Worm (Caenorhabditis elegans) whole organism, early embryonic: Measurements from ENCODE around the gene dpy-28.

Experiments used
- B0310.2 ChIP-seq: sonication (generic microtip); optimal IDR thresholded peaks from 2 replicates; lab custom pipeline; 2016; ENCODE audit warnings: mild to moderate bottlenecking, missing genetic modification characterization, missing compliant biosample characterization
- F13C5.2 ChIP-seq: sonication (generic microtip); optimal IDR thresholded peaks from 2 replicates; lab custom pipeline; 2017; ENCODE audit warnings: mild to moderate bottlenecking, missing genetic modification characterization, inconsistent platforms, missing compliant biosample characterization
- aly-1 ChIP-seq: sonication (generic microtip); optimal IDR thresholded peaks from 2 replicates; lab custom pipeline; 2016; ENCODE audit warnings: missing genetic modification characterization, missing compliant biosample characterization
- ama-1 ChIP-seq: fragments of 150-350 bp; optimal IDR thresholded peaks from 2 replicates; lab custom pipeline; 2014
- ceh-13 ChIP-seq: fragments of 200-800 bp; sonication (Bioruptor generic); optimal IDR thresholded peaks from 2 replicates; lab custom pipeline; 2018; ENCODE audit warnings: mild to moderate bottlenecking, missing genetic modification characterization, missing compliant biosample characterization
- ceh-36 ChIP-seq: sonication (generic microtip); optimal IDR thresholded peaks from 2 replicates; lab custom pipeline; 2016; ENCODE audit warnings: missing genetic modification characterization, inconsistent platforms, missing compliant biosample characterization
- ets-7 ChIP-seq: sonication (generic microtip); optimal IDR thresholded peaks from 2 replicates; lab custom pipeline; 2016; ENCODE audit warnings: missing genotype, missing genetic modification characterization, missing compliant biosample characterization
- flt-1 ChIP-seq: fragments of 200-800 bp; sonication (Bioruptor generic); IDR thresholded peaks from 2 replicates; pipeline ENCODE4 v1.3.6; 2022; ENCODE audit warnings: missing genetic modification characterization, missing compliant biosample characterization
- hmbx-1 ChIP-seq: sonication (generic microtip); optimal IDR thresholded peaks from 2 replicates; lab custom pipeline; 2016; ENCODE audit warnings: mild to moderate bottlenecking, missing genetic modification characterization, missing compliant biosample characterization
- hmg-4 ChIP-seq: fragments of 200-800 bp; sonication (Bioruptor generic); optimal IDR thresholded peaks from 2 replicates; lab custom pipeline; 2018; ENCODE audit warnings: mild to moderate bottlenecking, missing genetic modification characterization, missing compliant biosample characterization
- hnd-1 ChIP-seq: sonication (generic microtip); optimal IDR thresholded peaks from 2 replicates; lab custom pipeline; 2016; ENCODE audit warnings: missing genetic modification characterization, missing compliant biosample characterization
- pes-1 ChIP-seq: fragments of 200-800 bp; sonication (Bioruptor generic); IDR thresholded peaks from 2 replicates; pipeline ENCODE4 v1.3.6; 2022; ENCODE audit warnings: missing genetic modification reagents, missing genetic modification characterization, missing compliant biosample characterization
- scrt-1 ChIP-seq: fragments of 200-800 bp; sonication (Bioruptor generic); IDR thresholded peaks from 2 replicates; pipeline ENCODE4 v1.3.6; 2022; ENCODE audit warnings: missing genetic modification characterization, missing compliant biosample characterization
- sea-1 ChIP-seq: fragments of 200-800 bp; sonication (Bioruptor generic); conservative IDR thresholded peaks from 2 replicates; pipeline ENCODE4 v1.3.6; 2022; ENCODE audit warnings: missing genetic modification characterization, missing compliant biosample characterization
- tbx-11 ChIP-seq: fragments of 200-800 bp; sonication (Bioruptor generic); IDR thresholded peaks from 2 replicates; pipeline ENCODE4 v1.3.6; 2022; ENCODE audit warnings: missing genetic modification characterization, missing compliant biosample characterization
- tbx-37 ChIP-seq: fragments of 200-800 bp; sonication (Bioruptor generic); conservative IDR thresholded peaks from 2 replicates; pipeline ENCODE4 v1.3.6; 2022; ENCODE audit warnings: missing genetic modification reagents, missing genetic modification characterization, missing compliant biosample characterization
- tra-4 ChIP-seq: sonication (generic microtip); optimal IDR thresholded peaks from 2 replicates; lab custom pipeline; 2017; ENCODE audit warnings: missing genetic modification characterization, missing compliant biosample characterization

dpy-28 gene

ce11 chrIII:10757540-10757939 lies 5.4 kb upstream of the dpy-28 start, which contains the start of gene rnf-113:
Gene rnf-113, minus strand, starts transcription at chrIII:10757640.
- TF ChIP-seq F13C5.2 (no peak), sea-1 (GFP tag; lab: Robert Waterston, UW) (no peak), hmg-4 (GFP tag; lab: Kevin White, UChicago) (no peak), ama-1 (no peak), tbx-37 (GFP tag; lab: Robert Waterston, UW) (no peak), ceh-36 (tag; lab: Kevin White, UChicago) (no peak), hnd-1 (no peak), flt-1 (GFP tag; lab: Robert Waterston, UW) (no peak), aly-1 (tag; lab: Kevin White, UChicago) (no peak), ceh-13 (GFP tag; lab: Kevin White, UChicago) (no peak), ets-7 (no peak), pes-1 (GFP tag; lab: Robert Waterston, UW) (no peak), tbx-11 (GFP tag; lab: Robert Waterston, UW) (no peak)

ce11 chrIII:10758422-10758821 lies 4.5 kb upstream of the dpy-28 start, which contains the start of gene K01G5.10:
Gene K01G5.10, minus strand, starts transcription at chrIII:10758522.
- TF ChIP-seq pes-1 (GFP tag; lab: Robert Waterston, UW) (no peak), ama-1 (no peak), ceh-36 (tag; lab: Kevin White, UChicago) (no peak), hmbx-1 (tag; lab: Kevin White, UChicago) (no peak), tbx-11 (GFP tag; lab: Robert Waterston, UW) (no peak), F13C5.2 (no peak), ets-7 (no peak)

- peak; percentile 67 for TF ChIP-seq B0310.2 (tag; lab: Kevin White, UChicago)
- peak; percentile 66 for TF ChIP-seq ceh-13 (GFP tag; lab: Kevin White, UChicago)
- TF ChIP-seq ama-1, result no peak
- peak; percentile 89 for TF ChIP-seq tbx-37 (GFP tag; lab: Robert Waterston, UW)
- peak; percentile 85 for TF ChIP-seq scrt-1 (GFP tag; lab: Robert Waterston, UW)
- TF ChIP-seq ets-7, result peak; percentile 85
- TF ChIP-seq flt-1 (GFP tag; lab: Robert Waterston, UW), result peak; percentile 93
- TF ChIP-seq hmbx-1 (tag; lab: Kevin White, UChicago), result peak; percentile 75
- peak; percentile 81 for TF ChIP-seq ceh-36 (tag; lab: Kevin White, UChicago)
- TF ChIP-seq pes-1 (GFP tag; lab: Robert Waterston, UW), result peak; percentile 92
- TF ChIP-seq tbx-11 (GFP tag; lab: Robert Waterston, UW), result peak; percentile 91
- peak; percentile 78 for TF ChIP-seq aly-1 (tag; lab: Kevin White, UChicago)
- TF ChIP-seq sea-1 (GFP tag; lab: Robert Waterston, UW), result peak; percentile 96
- TF ChIP-seq F13C5.2, result peak; percentile 99
- TF ChIP-seq tra-4, result peak; percentile 70
- peak; percentile 74 for TF ChIP-seq hnd-1
- peak; percentile 98 for TF ChIP-seq hmg-4 (GFP tag; lab: Kevin White, UChicago)
These were observed 3.6 kb upstream of the dpy-28 start, which contains the start of gene tasp-1 for ce11 chrIII:10759050-10760023. Gene tasp-1, plus strand, starts transcription at chrIII:10759307.

- TF ChIP-seq hnd-1, result no peak
- TF ChIP-seq B0310.2 (tag; lab: Kevin White, UChicago), result no peak
- no peak for TF ChIP-seq tbx-37 (GFP tag; lab: Robert Waterston, UW)
- TF ChIP-seq sea-1 (GFP tag; lab: Robert Waterston, UW), result no peak
- no peak for TF ChIP-seq tra-4
- TF ChIP-seq hmbx-1 (tag; lab: Kevin White, UChicago), result no peak
- no peak for TF ChIP-seq pes-1 (GFP tag; lab: Robert Waterston, UW)
- no peak for TF ChIP-seq ets-7
- TF ChIP-seq aly-1 (tag; lab: Kevin White, UChicago), result no peak
- no peak for TF ChIP-seq F13C5.2
These were observed 6.8 kb downstream of the dpy-28 start for ce11 chrIII:10769693-10770092.

- no peak for TF ChIP-seq ets-7
These were observed 18.6 kb downstream of the dpy-28 start, which contains the start of gene ptr-19 for ce11 chrIII:10781553-10781952. Gene ptr-19, plus strand, starts transcription at chrIII:10781853.

ce11 chrIII:10783052-10783451 lies 20.1 kb downstream of the dpy-28 start:
- TF ChIP-seq scrt-1 (GFP tag; lab: Robert Waterston, UW), result no peak
- TF ChIP-seq ceh-36 (tag; lab: Kevin White, UChicago), result peak; percentile 41

ce11 chrIII:10791233-10791632 lies 28.3 kb downstream of the dpy-28 start:
- TF ChIP-seq scrt-1 (GFP tag; lab: Robert Waterston, UW), result no peak
- TF ChIP-seq aly-1 (tag; lab: Kevin White, UChicago), result no peak

- no peak for TF ChIP-seq scrt-1 (GFP tag; lab: Robert Waterston, UW)
- TF ChIP-seq ceh-13 (GFP tag; lab: Kevin White, UChicago), result no peak
- TF ChIP-seq ama-1, result no peak
These were observed 31.1 kb downstream of the dpy-28 start, which contains the start of gene clec-163 for ce11 chrIII:10794049-10794448. Gene clec-163, plus strand, starts transcription at chrIII:10794349.
